Worm (Caenorhabditis elegans) whole organism, late embryonic: ENCODE measurements around the gene C14C11.1.

ENCODE experiments used
- dve-1 ChIP-seq: sonication (generic microtip); optimal IDR thresholded peaks from 2 replicates; lab custom pipeline; 2017; ENCODE audit warnings: antibody characterized with exemption, mild to moderate bottlenecking, missing genetic modification characterization, missing compliant biosample characterization
- ets-4 ChIP-seq: sonication (generic microtip); optimal IDR thresholded peaks from 2 replicates; lab custom pipeline; 2016; ENCODE audit warnings: missing genetic modification characterization, missing compliant biosample characterization
- nhr-11 ChIP-seq: fragments of 150-350 bp; optimal IDR thresholded peaks from 2 replicates; lab custom pipeline; 2014; ENCODE audit warnings: missing biosample characterization, missing genetic modification characterization
- pha-4 ChIP-seq: fragments of 150-350 bp; optimal IDR thresholded peaks from 2 replicates; lab custom pipeline; 2018; ENCODE audit warnings: missing biosample characterization, missing genetic modification reagents, missing genetic modification characterization
- unc-3 ChIP-seq, 2 experiments: fragments of 200-800 bp in 1 of 2; sonication (Bioruptor generic) in 1 of 2; sonication (generic microtip) in 1 of 2; conservative IDR thresholded peaks in 1 of 2; optimal IDR thresholded peaks in 1 of 2; 2 replicates each; pipeline versions ENCODE4 v1.3.6 to Lab custom; 2016 to 2022; ENCODE audit warnings: missing compliant biosample characterization in 2 of 2, missing genetic modification characterization in 2 of 2, missing genetic modification reagents in 1 of 2
- unc-42 ChIP-seq: sonication (generic microtip); optimal IDR thresholded peaks from 2 replicates; lab custom pipeline; 2016; ENCODE audit warnings: missing genotype, missing genetic modification characterization, missing compliant biosample characterization
- unc-86 ChIP-seq: sonication (generic microtip); optimal IDR thresholded peaks from 2 replicates; lab custom pipeline; 2016; ENCODE audit warnings: missing genetic modification characterization, missing compliant biosample characterization

DNA sequence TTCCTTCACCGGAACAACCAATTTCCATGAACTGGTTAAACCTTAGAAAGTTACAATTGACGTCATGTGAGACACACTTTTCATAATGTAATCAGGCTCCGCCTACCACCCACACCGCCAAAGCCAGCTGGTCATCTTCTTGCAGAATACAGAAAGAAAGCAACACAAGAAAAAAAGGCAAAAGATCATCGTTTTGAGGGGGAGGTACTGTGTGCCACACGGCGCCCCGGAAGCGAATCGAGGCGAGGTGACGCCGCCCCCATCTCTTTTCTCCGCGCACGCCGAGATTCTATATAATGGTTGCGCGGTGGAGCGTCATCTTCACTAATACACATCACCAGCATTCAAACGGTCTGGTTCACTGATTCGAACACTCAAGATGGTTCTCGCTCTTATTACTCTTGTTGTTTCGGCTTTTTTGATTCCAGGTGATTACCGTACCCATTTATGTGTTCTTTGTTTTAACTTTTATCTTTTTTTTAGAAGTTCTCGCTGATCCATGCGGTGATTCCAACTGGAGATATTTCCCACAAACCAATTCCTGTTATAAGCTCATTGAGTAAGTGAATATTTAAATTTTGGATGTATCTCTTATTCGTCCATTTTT, 36.5 kb downstream of the C14C11.1 start, which contains the start of gene clec-1:
- no peak for TF ChIP-seq unc-42 (tag; lab: Kevin White, UChicago)
- no peak for TF ChIP-seq dve-1
- TF ChIP-seq pha-4, result no peak
- no peak for TF ChIP-seq ets-4
- TF ChIP-seq unc-86 (tag; lab: Kevin White, UChicago), result no peak
- no peak for TF ChIP-seq unc-3 (GFP tag; conservative IDR thresholded peaks at IDR 0.05; lab: Robert Waterston, UW)
- no peak for TF ChIP-seq unc-3 (tag; optimal IDR thresholded peaks at IDR 0.05; lab: Kevin White, UChicago)
- no peak for TF ChIP-seq nhr-11
